Fruit fly (Drosophila melanogaster): ENCODE measurements around the gene Alh.

DNA sequence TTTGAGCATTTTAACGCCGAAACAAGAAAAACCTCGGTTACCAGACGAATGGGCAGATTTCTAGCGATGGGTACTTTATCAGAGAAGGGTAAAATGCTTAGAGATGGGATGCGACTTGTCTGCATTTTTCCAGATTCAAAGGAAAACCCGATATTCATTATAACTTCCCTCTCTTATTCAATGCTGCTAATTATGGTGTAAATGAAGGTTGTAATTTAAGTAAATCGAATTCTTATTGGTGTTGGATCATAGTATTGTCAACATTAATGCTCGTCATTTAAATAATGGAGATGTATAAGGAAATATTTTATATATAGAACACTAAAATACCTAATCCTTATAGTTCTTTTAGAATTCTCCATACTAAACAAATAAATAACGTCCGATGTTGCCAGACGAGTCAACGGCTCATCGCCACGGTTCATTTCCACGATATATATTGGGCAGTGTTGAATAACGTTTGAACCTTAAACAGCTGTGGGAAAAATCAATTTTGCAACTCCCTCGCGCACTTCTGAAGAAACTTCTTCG is at the start of gene Alh, which contains the start of gene CG10098:
- TF ChIP-seq h (optimal IDR thresholded peaks at IDR 0.05) (no peak), insv (optimal IDR thresholded peaks at IDR 0.05) (no peak), psq (optimal IDR thresholded peaks at IDR 0.05) (no peak)
